Worm (Caenorhabditis elegans) whole organism, late embryonic: ENCODE data around the gene acer-1.

Experiments
- K09A11.1 ChIP-seq: sonication (generic microtip); optimal IDR thresholded peaks from 2 replicates; lab custom pipeline; 2017; ENCODE audit warnings: antibody characterized with exemption, mild to moderate bottlenecking, missing genetic modification characterization, missing compliant biosample characterization; ENCODE audit not compliant: insufficient read depth
- ama-1 ChIP-seq: fragments of 150-350 bp; optimal IDR thresholded peaks from 2 replicates; lab custom pipeline; 2014
- ceh-30 ChIP-seq: fragments of 150-350 bp; optimal IDR thresholded peaks from 2 replicates; lab custom pipeline; 2014; ENCODE audit warnings: missing biosample characterization, missing genetic modification characterization
- ceh-48 ChIP-seq: sonication (generic microtip); optimal IDR thresholded peaks from 2 replicates; lab custom pipeline; 2016; ENCODE audit warnings: missing genetic modification characterization, inconsistent platforms, missing compliant biosample characterization
- ceh-9 ChIP-seq: sonication (generic microtip); optimal IDR thresholded peaks from 2 replicates; lab custom pipeline; 2016; ENCODE audit warnings: mild to moderate bottlenecking, missing genetic modification characterization, inconsistent platforms, missing compliant biosample characterization
- che-1 ChIP-seq: sonication (generic microtip); optimal IDR thresholded peaks from 2 replicates; lab custom pipeline; 2016; ENCODE audit warnings: mild to moderate bottlenecking, missing genetic modification characterization, missing compliant biosample characterization
- dve-1 ChIP-seq: sonication (generic microtip); optimal IDR thresholded peaks from 2 replicates; lab custom pipeline; 2017; ENCODE audit warnings: antibody characterized with exemption, mild to moderate bottlenecking, missing genetic modification characterization, missing compliant biosample characterization
- ets-4 ChIP-seq: sonication (generic microtip); optimal IDR thresholded peaks from 2 replicates; lab custom pipeline; 2016; ENCODE audit warnings: missing genetic modification characterization, missing compliant biosample characterization
- fkh-6 ChIP-seq: sonication (generic microtip); optimal IDR thresholded peaks from 2 replicates; lab custom pipeline; 2016; ENCODE audit warnings: missing genetic modification characterization, missing compliant biosample characterization
- lin-11 ChIP-seq: fragments of 200-800 bp; sonication (Bioruptor generic); optimal IDR thresholded peaks from 2 replicates; lab custom pipeline; 2018; ENCODE audit warnings: mild to moderate bottlenecking, missing genetic modification characterization, missing compliant biosample characterization
- nhr-11 ChIP-seq: fragments of 150-350 bp; optimal IDR thresholded peaks from 2 replicates; lab custom pipeline; 2014; ENCODE audit warnings: missing biosample characterization, missing genetic modification characterization
- pha-4 ChIP-seq: fragments of 150-350 bp; optimal IDR thresholded peaks from 2 replicates; lab custom pipeline; 2018; ENCODE audit warnings: missing biosample characterization, missing genetic modification reagents, missing genetic modification characterization
- pqm-1 ChIP-seq: sonication (generic microtip); optimal IDR thresholded peaks from 2 replicates; lab custom pipeline; 2016; ENCODE audit warnings: missing genetic modification characterization, missing compliant biosample characterization
- unc-55 ChIP-seq: sonication (generic microtip); optimal IDR thresholded peaks from 2 replicates; lab custom pipeline; 2017; ENCODE audit warnings: missing biosample characterization, missing genetic modification reagents, missing genetic modification characterization

DNA sequence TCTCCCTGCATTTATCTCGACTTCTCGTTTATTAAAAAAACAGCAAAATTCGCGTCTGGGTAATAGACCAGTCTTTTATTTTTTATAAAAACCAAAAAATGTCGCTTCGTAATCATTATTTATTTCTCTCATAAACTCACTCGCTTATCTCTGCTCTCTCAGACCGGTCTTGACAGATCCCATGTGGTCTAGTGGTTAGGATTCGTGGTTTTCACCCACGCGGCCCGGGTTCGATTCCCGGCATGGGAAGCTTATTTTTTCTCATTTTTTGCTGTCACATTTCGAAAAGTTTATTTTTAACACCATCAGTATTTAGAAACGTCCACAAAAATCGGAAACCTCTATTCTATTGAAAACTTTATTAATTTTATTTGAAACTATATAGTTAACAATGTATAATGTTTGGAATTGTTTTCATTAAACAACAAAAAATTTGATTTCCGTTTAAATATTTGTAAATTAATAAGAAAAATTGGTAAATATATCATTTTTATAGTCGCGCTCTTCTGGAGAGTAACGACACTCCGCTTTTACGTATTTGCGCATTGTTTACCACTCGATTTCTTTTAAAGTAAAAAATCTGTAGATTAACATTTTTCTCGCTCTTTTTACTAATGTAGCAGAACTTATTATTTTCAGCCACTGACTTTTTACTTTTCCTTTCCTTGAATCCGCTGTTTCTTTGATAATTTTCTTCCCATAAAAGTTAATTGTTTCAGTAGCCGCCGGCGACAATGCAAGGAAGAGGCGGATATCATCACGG, 8.0 kb upstream of the acer-1 start, which contains the start of gene hrpl-1:
- TF ChIP-seq lin-11 (peak; percentile 1), nhr-11 (tag; lab: Kevin White, UChicago) (no peak), ama-1 (no peak), ets-4 (no peak), ceh-48 (tag; lab: Kevin White, UChicago) (no peak), che-1 (peak; percentile 43), ceh-30 (tag; lab: Kevin White, UChicago) (no peak), K09A11.1 (tag; lab: Kevin White, UChicago) (peak; percentile 5), ceh-9 (tag; lab: Kevin White, UChicago) (no peak), unc-55 (GFP tag; lab: Kevin White, UChicago) (no peak), dve-1 (tag; lab: Kevin White, UChicago) (no peak), pqm-1 (tag; lab: Kevin White, UChicago) (no peak), fkh-6 (tag; lab: Kevin White, UChicago) (no peak), pha-4 (tag; lab: Kevin White, UChicago) (no peak)
